Fruit fly (Drosophila melanogaster) whole organism, embryonic: Measurements from ENCODE around the gene Tbca.

ENCODE experiments used
- BtbVII ChIP-seq: fragments of 200-800 bp; sonication (Bioruptor generic); optimal IDR thresholded peaks from 3 replicates; lab custom pipeline; 2017; ENCODE audit warnings: missing biosample characterization, mild to moderate bottlenecking, missing genetic modification characterization
- CG11695 ChIP-seq: fragments of 200-800 bp; sonication (Bioruptor generic); IDR thresholded peaks from 3 replicates; pipeline ENCODE4 v1.3.6; 2022; ENCODE audit warnings: missing biosample characterization, missing genetic modification characterization
- CG12155 ChIP-seq: fragments of 200-800 bp; sonication (Bioruptor generic); optimal IDR thresholded peaks from 3 replicates; lab custom pipeline; 2016; ENCODE audit warnings: missing biosample characterization, missing genetic modification characterization
- CG12391 ChIP-seq: fragments of 200-800 bp; sonication (Bioruptor generic); optimal IDR thresholded peaks from 3 replicates; lab custom pipeline; 2018; ENCODE audit warnings: missing biosample characterization, mild to moderate bottlenecking, missing genetic modification characterization, moderate library complexity
- CG13123 ChIP-seq: fragments of 200-800 bp; sonication (Bioruptor generic); optimal IDR thresholded peaks from 2 replicates; lab custom pipeline; 2016; ENCODE audit warnings: missing biosample characterization, missing genetic modification characterization
- CG15011 ChIP-seq: fragments of 200-800 bp; sonication (Bioruptor generic); optimal IDR thresholded peaks from 3 replicates; lab custom pipeline; 2018; ENCODE audit warnings: missing biosample characterization, mild to moderate bottlenecking, missing genetic modification characterization
- CG18764 ChIP-seq: fragments of 200-800 bp; sonication (Bioruptor generic); optimal IDR thresholded peaks from 3 replicates; lab custom pipeline; 2016; ENCODE audit warnings: missing biosample characterization, missing genetic modification characterization
- CG2712 ChIP-seq: fragments of 200-800 bp; optimal IDR thresholded peaks from 3 replicates; lab custom pipeline; 2019; ENCODE audit warnings: missing biosample characterization, mild to moderate bottlenecking, missing genetic modification characterization, moderate library complexity
- CG3281 ChIP-seq: fragments of 200-800 bp; sonication (Bioruptor generic); optimal IDR thresholded peaks from 3 replicates; lab custom pipeline; 2017; ENCODE audit warnings: missing biosample characterization, mild to moderate bottlenecking, missing genetic modification characterization
- CG34422 ChIP-seq: fragments of 200-800 bp; sonication (Bioruptor generic); IDR thresholded peaks from 3 replicates; pipeline ENCODE4 v1.3.6; 2022; ENCODE audit warnings: missing biosample characterization, missing genetic modification characterization
- CG4424 ChIP-seq: fragments of 200-800 bp; sonication (Bioruptor generic); optimal IDR thresholded peaks from 3 replicates; lab custom pipeline; 2016; ENCODE audit warnings: missing biosample characterization, missing genetic modification characterization
- CG4854 ChIP-seq: fragments of 200-800 bp; sonication (Bioruptor generic); optimal IDR thresholded peaks from 2 replicates; lab custom pipeline; 2016; ENCODE audit warnings: missing biosample characterization, missing genetic modification characterization, inconsistent platforms
- CG7556 ChIP-seq: fragments of 200-800 bp; sonication (Bioruptor generic); optimal IDR thresholded peaks from 2 replicates; lab custom pipeline; 2017; ENCODE audit warnings: missing biosample characterization, mild to moderate bottlenecking, missing genetic modification characterization
- CG7786 ChIP-seq: fragments of 200-800 bp; sonication (Bioruptor generic); optimal IDR thresholded peaks from 2 replicates; lab custom pipeline; 2016; ENCODE audit warnings: missing biosample characterization, missing genetic modification characterization
- CG7839 ChIP-seq: fragments of 200-800 bp; sonication (Bioruptor generic); optimal IDR thresholded peaks from 3 replicates; lab custom pipeline; 2018; ENCODE audit warnings: missing biosample characterization, mild to moderate bottlenecking, missing genetic modification characterization, moderate library complexity
- CG8359 ChIP-seq: fragments of 200-800 bp; sonication (Bioruptor generic); optimal IDR thresholded peaks from 2 replicates; lab custom pipeline; 2017; ENCODE audit warnings: missing biosample characterization, mild to moderate bottlenecking, missing genetic modification characterization, borderline replicate concordance
- CG8388 ChIP-seq: fragments of 200-800 bp; sonication (Bioruptor generic); optimal IDR thresholded peaks from 2 replicates; lab custom pipeline; 2019; ENCODE audit warnings: missing biosample characterization, mild to moderate bottlenecking, missing genetic modification characterization, moderate library complexity
- CG8924 ChIP-seq: fragments of 200-800 bp; optimal IDR thresholded peaks from 3 replicates; lab custom pipeline; 2019; ENCODE audit warnings: missing biosample characterization, mild to moderate bottlenecking, missing genetic modification characterization, moderate library complexity
- HLH3B ChIP-seq: fragments of 200-800 bp; sonication (Bioruptor generic); IDR thresholded peaks from 2 replicates; pipeline ENCODE4 v1.3.6; 2022; ENCODE audit warnings: missing biosample characterization, missing genetic modification characterization
- Jarid2 ChIP-seq: fragments of 200-800 bp; sonication (Bioruptor generic); optimal IDR thresholded peaks from 3 replicates; lab custom pipeline; 2017; ENCODE audit warnings: mild to moderate bottlenecking, missing biosample characterization, missing genetic modification reagents, missing genetic modification characterization
- Med ChIP-seq: fragments of 200-800 bp; sonication (Bioruptor generic); peaks from one replicate; lab custom pipeline; 2016; ENCODE audit warnings: missing biosample characterization, missing genetic modification characterization, mild to moderate bottlenecking, inconsistent platforms, moderate library complexity
- NfI ChIP-seq: fragments of 200-800 bp; sonication (Bioruptor generic); optimal IDR thresholded peaks from 3 replicates; lab custom pipeline; 2018; ENCODE audit warnings: missing biosample characterization, mild to moderate bottlenecking, missing genetic modification characterization, moderate library complexity
- Oaz ChIP-seq: fragments of 200-800 bp; sonication (Bioruptor generic); IDR thresholded peaks from 2 replicates; pipeline ENCODE4 v1.3.6; 2022; ENCODE audit warnings: missing biosample characterization, missing genetic modification characterization
- Six4 ChIP-seq: fragments of 200-800 bp; sonication (Bioruptor generic); optimal IDR thresholded peaks from 2 replicates; lab custom pipeline; 2016; ENCODE audit warnings: missing biosample characterization, missing genetic modification characterization
- Sox102F ChIP-seq: fragments of 200-800 bp; sonication (Bioruptor generic); optimal IDR thresholded peaks from 2 replicates; lab custom pipeline; 2018; ENCODE audit warnings: missing biosample characterization, mild to moderate bottlenecking, missing genetic modification characterization, moderate library complexity
- Ssrp ChIP-seq: fragments of 200-800 bp; sonication (Bioruptor generic); optimal IDR thresholded peaks from 2 replicates; lab custom pipeline; 2018; ENCODE audit warnings: missing biosample characterization, mild to moderate bottlenecking, missing genetic modification characterization, moderate library complexity
- Xrp1 ChIP-seq: fragments of 200-800 bp; sonication (Bioruptor generic); IDR thresholded peaks from 2 replicates; pipeline ENCODE4 v1.3.6; 2022; ENCODE audit warnings: missing biosample characterization, missing genetic modification characterization
- abd-A ChIP-seq: fragments of 200-800 bp; sonication (Bioruptor generic); optimal IDR thresholded peaks from 3 replicates; lab custom pipeline; 2019; ENCODE audit warnings: missing biosample characterization, mild to moderate bottlenecking, missing genetic modification characterization, moderate library complexity
- az2 ChIP-seq: fragments of 200-800 bp; sonication (Bioruptor generic); optimal IDR thresholded peaks from 3 replicates; lab custom pipeline; 2016; ENCODE audit warnings: missing biosample characterization, missing genetic modification characterization
- bcd ChIP-seq: fragments of 200-800 bp; sonication (Bioruptor generic); optimal IDR thresholded peaks from 2 replicates; lab custom pipeline; 2017; ENCODE audit warnings: missing biosample characterization, mild to moderate bottlenecking, missing genetic modification characterization
- bowl ChIP-seq: fragments of 200-800 bp; sonication (Bioruptor generic); IDR thresholded peaks from 2 replicates; pipeline ENCODE4 v1.3.6; 2022; ENCODE audit warnings: missing biosample characterization, missing genetic modification characterization
- chif ChIP-seq, 2 experiments: fragments of 200-800 bp; sonication (Bioruptor generic); optimal IDR thresholded peaks; 3 replicates each; lab custom pipeline; 2016; ENCODE audit warnings: missing biosample characterization in 2 of 2, missing genetic modification characterization in 2 of 2
- ci ChIP-seq: fragments of 200-800 bp; sonication (Bioruptor generic); IDR thresholded peaks from 3 replicates; pipeline ENCODE4 v1.3.6; 2022; ENCODE audit warnings: missing biosample characterization, missing genetic modification characterization
- croc ChIP-seq: fragments of 200-800 bp; sonication (Bioruptor generic); conservative IDR thresholded peaks from 3 replicates; pipeline ENCODE4 v1.3.6; 2022; ENCODE audit warnings: missing biosample characterization, missing genetic modification characterization
- dan ChIP-seq: fragments of 200-800 bp; sonication (Bioruptor generic); IDR thresholded peaks from 2 replicates; pipeline ENCODE4 v1.3.6; 2022; ENCODE audit warnings: missing biosample characterization, missing genetic modification characterization
- dimm ChIP-seq: fragments of 200-800 bp; sonication (Bioruptor generic); IDR thresholded peaks from 2 replicates; pipeline ENCODE4 v1.3.6; 2022; ENCODE audit warnings: missing biosample characterization, missing genetic modification characterization
- fd96Cb ChIP-seq: fragments of 200-800 bp; sonication (Bioruptor generic); optimal IDR thresholded peaks from 2 replicates; lab custom pipeline; 2018; ENCODE audit warnings: missing biosample characterization, mild to moderate bottlenecking, missing genetic modification characterization, moderate library complexity
- grn ChIP-seq: fragments of 200-800 bp; sonication (Bioruptor generic); optimal IDR thresholded peaks from 3 replicates; lab custom pipeline; 2017; ENCODE audit warnings: missing biosample characterization, missing genetic modification characterization
- gsb-n ChIP-seq: fragments of 200-800 bp; sonication (Bioruptor generic); optimal IDR thresholded peaks from 3 replicates; lab custom pipeline; 2018; ENCODE audit warnings: missing biosample characterization, mild to moderate bottlenecking, missing genetic modification characterization
- hbn ChIP-seq: fragments of 200-800 bp; sonication (Bioruptor generic); IDR thresholded peaks from 2 replicates; pipeline ENCODE4 v1.3.6; 2022; ENCODE audit warnings: missing biosample characterization, missing genetic modification characterization; ENCODE audit not compliant: partially characterized antibody
- jumu ChIP-seq: fragments of 200-800 bp; sonication (Bioruptor generic); optimal IDR thresholded peaks from 3 replicates; lab custom pipeline; 2016; ENCODE audit warnings: missing biosample characterization, missing genetic modification characterization
- nmo ChIP-seq: fragments of 200-800 bp; sonication (Bioruptor generic); optimal IDR thresholded peaks from 2 replicates; lab custom pipeline; 2018; ENCODE audit warnings: missing biosample characterization, mild to moderate bottlenecking, missing genetic modification characterization, moderate library complexity
- org-1 ChIP-seq: fragments of 200-800 bp; sonication (Bioruptor generic); optimal IDR thresholded peaks from 2 replicates; lab custom pipeline; 2017; ENCODE audit warnings: missing biosample characterization, missing genetic modification characterization
- pfk ChIP-seq: fragments of 200-800 bp; sonication (Bioruptor generic); optimal IDR thresholded peaks from 2 replicates; lab custom pipeline; 2018; ENCODE audit warnings: missing biosample characterization, mild to moderate bottlenecking, missing genetic modification characterization, moderate library complexity
- psq ChIP-seq: fragments of 200-800 bp; sonication (Bioruptor generic); optimal IDR thresholded peaks from 2 replicates; lab custom pipeline; 2017; ENCODE audit warnings: missing biosample characterization, missing genetic modification characterization
- slou ChIP-seq: fragments of 200-800 bp; sonication (Bioruptor generic); optimal IDR thresholded peaks from 3 replicates; lab custom pipeline; 2016; ENCODE audit warnings: missing biosample characterization, missing genetic modification characterization
- ssp ChIP-seq: fragments of 200-800 bp; sonication (Bioruptor generic); IDR thresholded peaks from 2 replicates; pipeline ENCODE4 v1.3.6; 2022; ENCODE audit warnings: missing biosample characterization, missing genetic modification characterization
- tap ChIP-seq: fragments of 200-800 bp; optimal IDR thresholded peaks from 3 replicates; lab custom pipeline; 2019; ENCODE audit warnings: missing biosample characterization, mild to moderate bottlenecking, missing genetic modification characterization, moderate library complexity
- vnd ChIP-seq: fragments of 200-800 bp; sonication (Bioruptor generic); IDR thresholded peaks from 3 replicates; pipeline ENCODE4 v1.3.6; 2022; ENCODE audit warnings: missing biosample characterization, missing genetic modification characterization; ENCODE audit not compliant: partially characterized antibody

The Tbca gene

DNA sequence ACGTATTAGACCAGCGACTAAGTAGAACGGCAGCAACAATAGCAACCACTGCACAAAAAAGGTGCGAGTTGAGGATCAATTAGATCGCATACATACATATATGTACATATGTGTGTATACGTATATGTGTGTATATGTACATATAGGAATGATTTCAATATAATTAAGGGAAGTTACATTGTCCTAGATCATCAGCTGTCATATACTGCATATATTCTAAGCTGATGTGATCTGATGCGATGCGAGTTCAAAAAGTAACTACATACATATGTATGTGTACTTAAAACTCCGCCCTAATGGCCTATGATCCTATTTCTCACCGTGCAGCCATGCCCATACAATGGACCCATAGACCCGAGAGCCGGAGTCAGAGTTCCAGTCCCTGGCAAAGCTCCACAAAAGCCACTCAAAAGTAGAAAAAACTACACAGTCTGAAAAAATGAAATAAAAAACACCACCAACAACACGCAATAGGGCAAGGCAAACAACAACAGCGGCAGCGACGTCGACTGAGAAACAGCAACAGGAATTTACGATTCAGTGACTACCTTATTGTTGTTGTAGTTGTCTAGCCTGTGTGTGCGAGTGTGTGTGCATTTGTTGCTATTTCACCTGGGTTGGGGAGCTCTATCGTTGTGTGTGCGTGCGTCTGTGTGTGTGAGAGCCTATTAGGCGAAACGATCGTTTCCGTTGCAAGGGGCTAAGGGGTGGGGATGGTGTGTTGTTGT is 19.9 kb upstream of the Tbca start (continued):
- TF ChIP-seq grn (GFP tag; lab: Kevin White, UChicago) (no peak), ssp (GFP tag; lab: Robert Waterston, UW) (no peak), vnd (GFP tag; lab: Robert Waterston, UW) (no peak), CG7839 (tag; lab: Kevin White, UChicago) (peak; percentile 34), Jarid2 (peak; percentile 6), az2 (no peak), BtbVII (no peak), HLH3B (no peak), abd-A (peak; percentile 20), CG12155 (GFP tag; lab: Kevin White, UChicago) (peak; percentile 17), CG11695 (GFP tag; lab: Robert Waterston, UW) (peak; percentile 42; the same call in 2 of the 3 replicates), CG12391 (tag; lab: Kevin White, UChicago) (peak; percentile 44), Med (peak; percentile 81), jumu (GFP tag; lab: Kevin White, UChicago) (no peak), CG13123 (GFP tag; lab: Kevin White, UChicago) (no peak), CG3281 (peak; percentile 25), CG8359 (GFP tag; lab: Kevin White, UChicago) (no peak), bowl (GFP tag; lab: Robert Waterston, UW) (no peak), chif (GFP tag; optimal IDR thresholded peaks at IDR 0.05; lab: Kevin White, UChicago) (peak in 1 of 2 experiments; percentile 13), CG2712 (tag; lab: Kevin White, UChicago) (peak; percentile 49), fd96Cb (tag; lab: Kevin White, UChicago) (peak; percentile 43), dimm (GFP tag; lab: Robert Waterston, UW) (no peak), Oaz (GFP tag; lab: Robert Waterston, UW) (no peak), CG7556 (GFP tag; lab: Kevin White, UChicago) (peak; percentile 38), org-1 (GFP tag; lab: Kevin White, UChicago) (peak; percentile 28), CG4854 (GFP tag; lab: Kevin White, UChicago) (no peak), CG7786 (GFP tag; lab: Kevin White, UChicago) (peak; percentile 3), tap (peak; percentile 23), hbn (GFP tag; lab: Robert Waterston, UW) (no peak), Xrp1 (GFP tag; lab: Robert Waterston, UW) (peak; percentile 28; the same call in 1 of the 2 replicates), Ssrp (peak; percentile 26), nmo (GFP tag; lab: Kevin White, UChicago) (peak; percentile 47), gsb-n (tag; lab: Kevin White, UChicago) (peak; percentile 25), Sox102F (GFP tag; lab: Kevin White, UChicago) (peak; percentile 37), psq (no peak), dan (GFP tag; lab: Robert Waterston, UW) (no peak), CG8924 (tag; lab: Kevin White, UChicago) (peak; percentile 35), Six4 (peak; percentile 11), CG4424 (GFP tag; lab: Kevin White, UChicago) (peak; percentile 8), bcd (GFP tag; lab: Kevin White, UChicago) (peak; percentile 15), NfI (GFP tag; lab: Kevin White, UChicago) (no peak), croc (peak; percentile 13; the same call in 1 of the 3 replicates), CG18764 (GFP tag; lab: Kevin White, UChicago) (no peak), slou (GFP tag; lab: Kevin White, UChicago) (no peak), CG15011 (GFP tag; lab: Kevin White, UChicago) (no peak), CG34422 (GFP tag; lab: Robert Waterston, UW) (0 out of 3 replicates have a peak, but pooled peaks have one; percentile 7), pfk (GFP tag; lab: Kevin White, UChicago) (no peak), CG8388 (GFP tag; lab: Kevin White, UChicago) (peak; percentile 4), ci (0 out of 3 replicates have a peak, but pooled peaks have one; percentile 13)
